Fruit fly (Drosophila melanogaster) whole organism, adult: ENCODE results near the gene p.
A peak's percentile ranks its signal among the peaks of the same experiment; 100 is the strongest.

Source experiments
- CG11617 ChIP-seq: fragments of 200-800 bp; sonication (Bioruptor generic); optimal IDR thresholded peaks from 2 replicates; lab custom pipeline; 2017; ENCODE audit warnings: mild to moderate bottlenecking, missing biosample characterization, missing genetic modification reagents, missing genetic modification characterization
- CG12768 ChIP-seq: fragments of 200-800 bp; sonication (Bioruptor generic); optimal IDR thresholded peaks from 2 replicates; lab custom pipeline; 2017; ENCODE audit warnings: missing biosample characterization, missing genetic modification characterization, mild to moderate bottlenecking, moderate library complexity, missing genetic modification reagents
- CG14711 ChIP-seq: fragments of 200-800 bp; sonication (Bioruptor generic); optimal IDR thresholded peaks from 2 replicates; lab custom pipeline; 2018; ENCODE audit warnings: missing biosample characterization, mild to moderate bottlenecking, missing genetic modification characterization, moderate library complexity
- CG1620 ChIP-seq: fragments of 200-800 bp; sonication (Bioruptor generic); optimal IDR thresholded peaks from 2 replicates; lab custom pipeline; 2016; ENCODE audit warnings: missing biosample characterization, missing genetic modification characterization
- CG33017 ChIP-seq: fragments of 200-800 bp; sonication (Bioruptor generic); optimal IDR thresholded peaks from 2 replicates; lab custom pipeline; 2018; ENCODE audit warnings: missing biosample characterization, mild to moderate bottlenecking, missing genetic modification characterization, moderate library complexity
- CG5204 ChIP-seq: fragments of 200-800 bp; sonication (Bioruptor generic); optimal IDR thresholded peaks from 2 replicates; lab custom pipeline; 2016; ENCODE audit warnings: missing biosample characterization, missing genetic modification characterization
- CG7045 ChIP-seq: fragments of 200-800 bp; sonication (Bioruptor generic); optimal IDR thresholded peaks from 2 replicates; lab custom pipeline; 2017; ENCODE audit warnings: missing biosample characterization, mild to moderate bottlenecking, missing genetic modification characterization
- CG7101 ChIP-seq: fragments of 200-800 bp; sonication (Bioruptor generic); optimal IDR thresholded peaks from 2 replicates; lab custom pipeline; 2018; ENCODE audit warnings: missing biosample characterization, mild to moderate bottlenecking, missing genetic modification characterization, moderate library complexity
- Clk ChIP-seq: fragments of 200-800 bp; sonication (Bioruptor generic); optimal IDR thresholded peaks from 2 replicates; lab custom pipeline; 2017; ENCODE audit warnings: missing biosample characterization, missing genetic modification characterization
- Crg-1 ChIP-seq: fragments of 200-800 bp; sonication (Bioruptor generic); optimal IDR thresholded peaks from 2 replicates; lab custom pipeline; 2016; ENCODE audit warnings: missing biosample characterization, missing genetic modification characterization
- Hr96 ChIP-seq: fragments of 200-800 bp; sonication (Bioruptor generic); optimal IDR thresholded peaks from 2 replicates; lab custom pipeline; 2016; ENCODE audit warnings: missing biosample characterization, missing genetic modification characterization
- Mnt ChIP-seq: fragments of 200-800 bp; sonication (Bioruptor generic); optimal IDR thresholded peaks from 2 replicates; lab custom pipeline; 2016; ENCODE audit warnings: missing biosample characterization, mild to moderate bottlenecking, missing genetic modification characterization
- bab1 ChIP-seq: fragments of 200-800 bp; sonication (Bioruptor generic); optimal IDR thresholded peaks from 3 replicates; lab custom pipeline; 2019; ENCODE audit warnings: missing biosample characterization, mild to moderate bottlenecking, missing genetic modification characterization, moderate library complexity
- cic ChIP-seq: fragments of 200-800 bp; sonication (Bioruptor generic); optimal IDR thresholded peaks from 2 replicates; lab custom pipeline; 2017; ENCODE audit warnings: missing biosample characterization, mild to moderate bottlenecking, missing genetic modification characterization, moderate library complexity
- cnc ChIP-seq, 2 experiments: fragments of >200 bp; optimal IDR thresholded peaks; 2 replicates each; lab custom pipeline; 2017
- kay ChIP-seq: fragments of 200-800 bp; sonication (Bioruptor generic); peaks from one replicate; lab custom pipeline; 2016; ENCODE audit warnings: missing biosample characterization, missing genetic modification characterization, borderline replicate concordance
- ovo ChIP-seq: fragments of 200-800 bp; sonication (Bioruptor generic); optimal IDR thresholded peaks from 2 replicates; lab custom pipeline; 2016; ENCODE audit warnings: missing biosample characterization, missing genetic modification characterization
- pad ChIP-seq: fragments of 200-800 bp; sonication (Bioruptor generic); optimal IDR thresholded peaks from 3 replicates; lab custom pipeline; 2017; ENCODE audit warnings: missing biosample characterization, missing genetic modification characterization, mild to moderate bottlenecking, moderate library complexity, missing genetic modification reagents
- tj ChIP-seq: fragments of 200-800 bp; sonication (Bioruptor generic); optimal IDR thresholded peaks from 3 replicates; lab custom pipeline; 2017; ENCODE audit warnings: missing biosample characterization, mild to moderate bottlenecking, missing genetic modification characterization, moderate library complexity
- toe ChIP-seq: fragments of 200-800 bp; sonication (Bioruptor generic); optimal IDR thresholded peaks from 2 replicates; lab custom pipeline; 2016; ENCODE audit warnings: missing biosample characterization, missing genetic modification characterization

The p gene

dm6 chr3R:8700660-8701059, 30.2 kb upstream of the p start:
- TF ChIP-seq cic (GFP tag; lab: Kevin White, UChicago) (no peak), pad (GFP tag; lab: Kevin White, UChicago) (no peak), kay (GFP tag; lab: Kevin White, UChicago) (no peak), CG7101 (no peak), CG7045 (GFP tag; lab: Kevin White, UChicago) (no peak), toe (GFP tag; lab: Kevin White, UChicago) (no peak), CG12768 (GFP tag; lab: Kevin White, UChicago) (no peak), tj (GFP tag; lab: Kevin White, UChicago) (no peak), CG33017 (tag; lab: Kevin White, UChicago) (no peak), CG5204 (no peak), Crg-1 (GFP tag; lab: Kevin White, UChicago) (no peak), Clk (GFP tag; lab: Kevin White, UChicago) (no peak), cnc (optimal IDR thresholded peaks at IDR 0.05; lab: Kevin White, UChicago) (no peak)

DNA sequence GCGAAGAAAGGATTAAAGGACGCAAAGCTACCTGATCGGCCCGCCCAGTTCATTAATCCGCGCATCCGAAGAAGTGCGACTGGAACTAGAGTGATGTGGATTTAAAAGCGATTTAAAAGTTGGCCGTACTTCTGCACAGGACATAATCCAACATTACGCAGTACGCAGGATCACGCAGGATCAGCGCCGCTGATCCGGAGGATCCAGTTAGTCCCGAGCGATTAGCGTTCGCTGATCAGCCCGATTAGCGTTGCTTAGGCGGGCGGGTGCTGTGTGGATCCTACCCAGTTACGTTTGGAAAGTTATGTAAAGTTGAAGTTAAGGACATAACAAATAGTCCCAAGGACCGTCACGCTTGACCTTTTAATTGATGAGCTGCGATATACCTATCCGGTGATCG, 28.7 kb upstream of the p start:
- TF ChIP-seq CG12768 (GFP tag; lab: Kevin White, UChicago) = no peak
- no peak for TF ChIP-seq toe (GFP tag; lab: Kevin White, UChicago)
- no peak for TF ChIP-seq Clk (GFP tag; lab: Kevin White, UChicago)
- no peak for TF ChIP-seq kay (GFP tag; lab: Kevin White, UChicago)
- no peak for TF ChIP-seq pad (GFP tag; lab: Kevin White, UChicago)
- TF ChIP-seq CG5204 = no peak
- TF ChIP-seq Mnt (GFP tag; lab: Kevin White, UChicago) = no peak
- TF ChIP-seq CG7101 = no peak

DNA sequence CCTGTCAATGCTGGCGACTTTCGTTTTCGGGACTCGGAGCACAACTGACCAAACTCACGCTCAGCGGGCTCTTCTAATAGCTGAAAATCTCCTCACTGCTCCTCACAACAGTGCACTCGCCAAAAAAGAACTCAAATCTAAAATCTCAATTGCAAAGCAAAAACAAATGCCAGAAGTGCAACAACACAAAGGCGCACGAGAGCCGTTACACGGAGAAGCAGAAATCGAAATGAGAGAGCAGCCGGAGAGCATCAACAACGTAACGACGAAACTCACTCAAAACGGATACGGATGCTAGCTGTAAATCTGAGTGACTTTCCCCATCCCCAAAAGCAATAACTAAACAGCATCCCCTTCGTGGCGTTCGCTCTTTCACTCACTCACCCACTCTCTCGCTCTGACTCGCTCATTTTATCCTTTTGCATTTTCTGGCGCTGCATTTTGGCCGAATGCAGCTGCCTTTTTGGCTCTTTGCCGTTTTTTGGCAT, 27.3 kb upstream of the p start, which contains the start of gene hb:
Gene hb (minus strand): TSS at position 51 of the 488 bp plus-strand sequence.
- no peak for TF ChIP-seq CG12768 (GFP tag; lab: Kevin White, UChicago)
- TF ChIP-seq pad (GFP tag; lab: Kevin White, UChicago) = peak; percentile 98
- no peak for TF ChIP-seq cic (GFP tag; lab: Kevin White, UChicago)
- no peak for TF ChIP-seq Clk (GFP tag; lab: Kevin White, UChicago)
- peak; percentile 4 for TF ChIP-seq ovo (GFP tag; lab: Kevin White, UChicago)
- TF ChIP-seq CG11617 (GFP tag; lab: Kevin White, UChicago) = no peak
- TF ChIP-seq kay (GFP tag; lab: Kevin White, UChicago) = no peak
- no peak for TF ChIP-seq Hr96 (GFP tag; lab: Kevin White, UChicago)
- no peak for TF ChIP-seq CG1620 (GFP tag; lab: Kevin White, UChicago)

dm6 chr3R:8694110-8694826, 23.8 kb upstream of the p start:
- peak; percentile 54 for TF ChIP-seq Hr96 (GFP tag; lab: Kevin White, UChicago)
- TF ChIP-seq CG1620 (GFP tag; lab: Kevin White, UChicago) = no peak
- no peak for TF ChIP-seq CG7101
- no peak for TF ChIP-seq Mnt (GFP tag; lab: Kevin White, UChicago)
- peak; percentile 86 for TF ChIP-seq CG33017 (tag; lab: Kevin White, UChicago)
- TF ChIP-seq toe (GFP tag; lab: Kevin White, UChicago) = peak; percentile 68
- peak; percentile 74 for TF ChIP-seq CG12768 (GFP tag; lab: Kevin White, UChicago)
- TF ChIP-seq bab1 (GFP tag; lab: Kevin White, UChicago) = no peak
- peak; percentile 66 for TF ChIP-seq CG5204
- no peak for TF ChIP-seq CG11617 (GFP tag; lab: Kevin White, UChicago)
- peak; percentile 89 for TF ChIP-seq CG7045 (GFP tag; lab: Kevin White, UChicago)
- TF ChIP-seq Crg-1 (GFP tag; lab: Kevin White, UChicago) = no peak

DNA sequence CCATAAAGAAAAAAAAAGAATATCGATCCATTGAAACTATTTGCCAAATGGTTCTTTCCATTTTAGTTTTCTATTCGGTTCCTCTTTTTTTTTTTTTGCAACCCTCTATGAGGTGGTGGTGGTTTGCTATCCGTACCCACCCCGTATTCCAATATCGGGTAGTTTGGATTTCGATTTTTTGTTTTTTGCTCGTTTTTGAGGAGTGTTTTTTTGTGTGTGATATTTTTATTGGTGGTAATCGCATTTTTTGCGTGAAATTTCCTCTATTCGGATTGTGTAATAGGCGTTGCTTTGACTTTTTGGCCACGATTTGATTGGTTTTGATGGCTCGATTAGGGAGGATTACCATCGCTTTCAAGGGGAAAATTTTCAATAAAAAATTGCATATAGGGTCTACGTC, 16.0 kb upstream of the p start:
- TF ChIP-seq tj (GFP tag; lab: Kevin White, UChicago) (no peak), CG1620 (GFP tag; lab: Kevin White, UChicago) (no peak), pad (GFP tag; lab: Kevin White, UChicago) (no peak), CG7101 (no peak), kay (GFP tag; lab: Kevin White, UChicago) (no peak), Mnt (GFP tag; lab: Kevin White, UChicago) (no peak), CG5204 (no peak), Crg-1 (GFP tag; lab: Kevin White, UChicago) (no peak), toe (GFP tag; lab: Kevin White, UChicago) (no peak), cnc (optimal IDR thresholded peaks at IDR 0.05; lab: Kevin White, UChicago) (no peak), bab1 (GFP tag; lab: Kevin White, UChicago) (no peak)

DNA sequence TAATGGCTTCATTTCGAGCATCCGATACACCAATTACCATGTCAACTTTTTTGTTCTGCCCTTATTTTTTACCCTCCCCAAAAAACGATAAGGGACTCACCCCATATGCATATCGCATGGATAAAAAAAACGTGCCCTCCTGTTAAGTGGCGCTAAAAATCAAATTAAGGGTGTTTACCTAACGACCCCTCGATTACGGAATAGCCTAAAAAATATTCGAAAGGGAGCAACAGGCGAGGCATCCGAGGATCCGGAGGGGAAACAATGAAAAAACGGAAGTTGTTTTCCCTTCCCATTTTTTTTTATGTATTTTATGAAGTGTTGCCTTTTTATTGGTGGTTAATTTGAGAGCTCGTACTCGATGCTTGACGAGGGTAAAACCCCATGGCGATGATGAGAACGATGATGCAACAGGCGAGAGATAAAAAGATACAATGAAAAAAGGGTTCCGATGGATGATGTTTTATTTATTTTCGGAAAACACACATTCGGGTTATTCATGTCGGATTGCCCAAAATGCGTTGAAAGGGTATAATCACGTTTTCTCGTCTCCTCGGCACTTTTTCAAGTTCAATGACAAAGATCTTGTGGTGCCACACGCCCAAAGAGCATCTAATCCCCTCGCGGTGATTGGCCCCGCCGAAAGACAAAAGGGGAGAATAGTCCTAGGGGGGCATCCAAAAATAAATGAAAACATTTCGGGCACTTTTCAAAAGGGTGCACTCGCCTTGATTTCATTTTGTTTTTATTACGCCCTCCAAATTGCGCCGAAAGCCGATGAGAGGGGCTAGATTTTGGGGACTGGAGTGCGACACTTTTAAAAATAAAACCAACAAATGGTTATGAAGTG, 14.1 kb upstream of the p start, which contains the start of gene CG44227:
Gene CG44227 (minus strand): TSS at position 849 of the 850 bp plus-strand sequence.
- no peak for TF ChIP-seq CG14711 (tag; lab: Kevin White, UChicago)
- no peak for TF ChIP-seq cnc (optimal IDR thresholded peaks at IDR 0.05; lab: Kevin White, UChicago)
- no peak for TF ChIP-seq CG7101
- no peak for TF ChIP-seq cic (GFP tag; lab: Kevin White, UChicago)
- TF ChIP-seq CG12768 (GFP tag; lab: Kevin White, UChicago) = no peak
- TF ChIP-seq Hr96 (GFP tag; lab: Kevin White, UChicago) = no peak
- TF ChIP-seq CG1620 (GFP tag; lab: Kevin White, UChicago) = no peak
- TF ChIP-seq tj (GFP tag; lab: Kevin White, UChicago) = no peak
- no peak for TF ChIP-seq CG5204
- no peak for TF ChIP-seq pad (GFP tag; lab: Kevin White, UChicago)
- no peak for TF ChIP-seq toe (GFP tag; lab: Kevin White, UChicago)
- TF ChIP-seq bab1 (GFP tag; lab: Kevin White, UChicago) = no peak
- TF ChIP-seq CG33017 (tag; lab: Kevin White, UChicago) = no peak
- no peak for TF ChIP-seq Clk (GFP tag; lab: Kevin White, UChicago)
- TF ChIP-seq CG11617 (GFP tag; lab: Kevin White, UChicago) = no peak
- TF ChIP-seq CG7045 (GFP tag; lab: Kevin White, UChicago) = no peak
- no peak for TF ChIP-seq Mnt (GFP tag; lab: Kevin White, UChicago)
- no peak for TF ChIP-seq ovo (GFP tag; lab: Kevin White, UChicago)
- no peak for TF ChIP-seq Crg-1 (GFP tag; lab: Kevin White, UChicago)
- no peak for TF ChIP-seq kay (GFP tag; lab: Kevin White, UChicago)
